Fruit fly (Drosophila melanogaster): ENCODE results near the gene jvl.

jvl gene

DNA sequence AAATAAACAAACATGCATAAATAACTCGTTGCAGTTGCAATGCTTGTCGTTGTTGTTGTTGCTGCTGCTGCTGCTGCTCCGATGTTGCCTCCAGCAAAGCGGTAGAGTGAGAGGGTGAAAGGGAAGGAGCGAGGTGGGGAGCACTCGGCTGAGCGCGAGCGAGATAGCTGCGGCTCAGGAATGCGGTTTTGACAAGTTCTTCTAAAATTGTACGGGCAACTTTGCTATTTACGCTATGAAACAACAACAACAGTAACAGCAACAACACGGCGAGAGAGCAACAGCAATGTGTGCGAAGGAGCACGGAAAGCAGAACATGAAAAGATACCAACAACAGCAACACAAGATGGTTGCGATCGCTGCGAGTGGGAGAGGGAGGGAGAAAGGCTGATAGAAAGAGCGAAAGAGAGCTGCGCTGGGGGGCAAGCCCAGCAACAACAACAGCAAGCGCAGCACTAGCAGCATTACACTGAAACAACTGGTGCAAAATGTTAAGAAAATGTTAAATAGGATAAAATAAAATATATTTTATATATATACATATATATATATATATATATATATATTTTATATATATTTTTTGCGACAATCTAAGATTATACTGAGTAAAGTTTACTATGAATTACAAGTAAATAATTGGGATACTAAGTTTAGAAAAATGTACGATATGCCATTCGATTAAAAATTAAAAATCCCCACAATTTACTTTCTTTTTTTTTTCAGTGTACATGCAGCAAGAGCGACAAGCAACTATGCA lies 27.1 kb upstream of the jvl start (continued):
- no peak for TF ChIP-seq sc (optimal IDR thresholded peaks at IDR 0.05)
- TF ChIP-seq sc (GFP tag; optimal IDR thresholded peaks at IDR 0.05): peak; percentile 28
- no peak for TF ChIP-seq Rx (GFP tag; IDR thresholded peaks at IDR 0.05)
- TF ChIP-seq Awh (GFP tag; IDR thresholded peaks at IDR 0.05): 0 out of 2 replicates have a peak, but pooled peaks have one; percentile 42
- TF ChIP-seq Atf3 (GFP tag; optimal IDR thresholded peaks at IDR 0.05): no peak
- no peak for TF ChIP-seq Hand (GFP tag; optimal IDR thresholded peaks at IDR 0.05)
- TF ChIP-seq so (GFP tag; IDR thresholded peaks at IDR 0.05): no peak
- peak; percentile 25; the same call in 1 of the 3 replicates for TF ChIP-seq dysf (GFP tag; IDR thresholded peaks at IDR 0.05)
- TF ChIP-seq gcm (GFP tag; optimal IDR thresholded peaks at IDR 0.05): peak; percentile 72
- peak; percentile 9 for TF ChIP-seq CG12155 (GFP tag; optimal IDR thresholded peaks at IDR 0.05)
- peak; percentile 84; the same call in 3 of the 4 replicates for TF ChIP-seq chinmo (GFP tag; IDR thresholded peaks at IDR 0.05; ENCODE audit: partially characterized antibody)
- TF ChIP-seq Dfd (GFP tag; optimal IDR thresholded peaks at IDR 0.05): no peak
- no peak for TF ChIP-seq sima (GFP tag; optimal IDR thresholded peaks at IDR 0.05)
- TF ChIP-seq btn (GFP tag; optimal IDR thresholded peaks at IDR 0.05): no peak
- peak; percentile 63 for TF ChIP-seq abd-A (tag; optimal IDR thresholded peaks at IDR 0.05)
- TF ChIP-seq CG9609 (GFP tag; optimal IDR thresholded peaks at IDR 0.05): no peak
- TF ChIP-seq HHEX (GFP tag; optimal IDR thresholded peaks at IDR 0.05): peak; percentile 60
- TF ChIP-seq dan (GFP tag; IDR thresholded peaks at IDR 0.05): no peak
- peak; percentile 26 for TF ChIP-seq CrebB (tag; optimal IDR thresholded peaks at IDR 0.05)
- peak in 1 of 2 experiments; percentile 32 for TF ChIP-seq Pdp1 (GFP tag; optimal IDR thresholded peaks at IDR 0.05)
- no peak for TF ChIP-seq MBD-R2 (GFP tag; IDR thresholded peaks at IDR 0.05)
- no peak for TF ChIP-seq aop (GFP tag; IDR thresholded peaks at IDR 0.05)
- no peak for TF ChIP-seq toy (GFP tag; IDR thresholded peaks at IDR 0.05)
- no peak for TF ChIP-seq esg (GFP tag; conservative IDR thresholded peaks at IDR 0.05)
- TF ChIP-seq CG11247 (GFP tag; IDR thresholded peaks at IDR 0.05): no peak
- TF ChIP-seq ftz-f1 (GFP tag; optimal IDR thresholded peaks at IDR 0.05): no peak
- TF ChIP-seq CG7928 (GFP tag; optimal IDR thresholded peaks at IDR 0.05): peak; percentile 27
- no peak for TF ChIP-seq Sin3A (optimal IDR thresholded peaks at IDR 0.05)
- no peak for TF ChIP-seq MESR4 (GFP tag; optimal IDR thresholded peaks at IDR 0.05)
- peak; percentile 23 for TF ChIP-seq Nf-YC (tag; optimal IDR thresholded peaks at IDR 0.05)
- TF ChIP-seq sim (GFP tag; IDR thresholded peaks at IDR 0.05): no peak
- TF ChIP-seq CG17568 (GFP tag; optimal IDR thresholded peaks at IDR 0.05): no peak
- peak; percentile 69 for TF ChIP-seq ATbp (GFP tag; optimal IDR thresholded peaks at IDR 0.05)
- peak; percentile 32 for TF ChIP-seq kah (GFP tag; optimal IDR thresholded peaks at IDR 0.05)
- no peak for TF ChIP-seq hth (optimal IDR thresholded peaks at IDR 0.05)
- peak; percentile 35 for TF ChIP-seq org-1 (GFP tag; optimal IDR thresholded peaks at IDR 0.05)
- TF ChIP-seq Dip2 (GFP tag; IDR thresholded peaks at IDR 0.05): no peak
- TF ChIP-seq CG2889 (GFP tag; IDR thresholded peaks at IDR 0.05): no peak
- peak; percentile 89 for TF ChIP-seq CG9727 (GFP tag; optimal IDR thresholded peaks at IDR 0.05)
- TF ChIP-seq Lim3 (GFP tag; IDR thresholded peaks at IDR 0.05): no peak
- TF ChIP-seq CG1529 (GFP tag; optimal IDR thresholded peaks at IDR 0.05): peak; percentile 4
- no peak for TF ChIP-seq lilli (GFP tag; optimal IDR thresholded peaks at IDR 0.05)
- TF ChIP-seq CG7745 (tag; optimal IDR thresholded peaks at IDR 0.05): no peak
- TF ChIP-seq CG18011 (GFP tag; optimal IDR thresholded peaks at IDR 0.05): no peak
- TF ChIP-seq Trl (optimal IDR thresholded peaks at IDR 0.05): peak; percentile 38 to 69
- TF ChIP-seq Trl (GFP tag; optimal IDR thresholded peaks at IDR 0.05): peak; percentile 14
- peak; percentile 22 for TF ChIP-seq CG4854 (GFP tag; optimal IDR thresholded peaks at IDR 0.05)
- TF ChIP-seq CG3163 (GFP tag; optimal IDR thresholded peaks at IDR 0.05): no peak
- no peak; the same call in 1 of the 2 replicates for TF ChIP-seq Ptx1 (GFP tag; IDR thresholded peaks at IDR 0.05)
- TF ChIP-seq CG42726 (GFP tag; IDR thresholded peaks at IDR 0.05; ENCODE audit: partially characterized antibody): no peak
- TF ChIP-seq HLH3B (GFP tag; IDR thresholded peaks at IDR 0.05): peak; percentile 75
- peak; percentile 24 for TF ChIP-seq CG30431 (GFP tag; optimal IDR thresholded peaks at IDR 0.05)

Data from whole organism, embryonic.